Fruit fly (Drosophila melanogaster): ENCODE data around the gene eIF4E4.
A peak's percentile ranks its signal among the peaks of the same experiment; 100 is the strongest.

The eIF4E4 gene

dm6 chr3L:6705865-6706264, 40.4 kb upstream of the eIF4E4 start (continued):
- TF ChIP-seq pfk (GFP tag; optimal IDR thresholded peaks at IDR 0.05) (no peak), salm (tag; optimal IDR thresholded peaks at IDR 0.05) (peak; percentile 45), eve (GFP tag; optimal IDR thresholded peaks at IDR 0.05) (peak in 1 of 2 experiments; percentile 63), CG9727 (GFP tag; optimal IDR thresholded peaks at IDR 0.05) (peak; percentile 50), CG30403 (GFP tag; optimal IDR thresholded peaks at IDR 0.05) (peak; percentile 59), Trl (optimal IDR thresholded peaks at IDR 0.05) (no peak), Trl (GFP tag; optimal IDR thresholded peaks at IDR 0.05) (peak; percentile 14), CG2129 (GFP tag; IDR thresholded peaks at IDR 0.05; ENCODE audit: partially characterized antibody) (no peak), sqz (GFP tag; optimal IDR thresholded peaks at IDR 0.05) (peak; percentile 29), pan (optimal IDR thresholded peaks at IDR 0.05) (no peak), pan (GFP tag; optimal IDR thresholded peaks at IDR 0.05 in 1 of 2, IDR thresholded peaks at IDR 0.05 in 1 of 2) (peak in 1 of 2 experiments; percentile 71), repo (GFP tag; optimal IDR thresholded peaks at IDR 0.05) (no peak), MBD-R2 (GFP tag; IDR thresholded peaks at IDR 0.05) (no peak; the same call in 1 of the 2 replicates), CG31224 (GFP tag; IDR thresholded peaks at IDR 0.05) (peak; percentile 17; the same call in 1 of the 2 replicates), HLHmδ (GFP tag; optimal IDR thresholded peaks at IDR 0.05) (no peak), CG13624 (GFP tag; optimal IDR thresholded peaks at IDR 0.05) (peak; percentile 34), shn (GFP tag; optimal IDR thresholded peaks at IDR 0.05) (no peak), tap (tag; optimal IDR thresholded peaks at IDR 0.05) (peak; percentile 76), Dad (GFP tag; optimal IDR thresholded peaks at IDR 0.05) (peak; percentile 31), CG7839 (tag; optimal IDR thresholded peaks at IDR 0.05) (peak; percentile 69), CG12942 (GFP tag; optimal IDR thresholded peaks at IDR 0.05) (peak; percentile 38), Hr3 (GFP tag; optimal IDR thresholded peaks at IDR 0.05) (peak; percentile 64), Atf-2 (GFP tag; optimal IDR thresholded peaks at IDR 0.05) (no peak), trh (GFP tag; optimal IDR thresholded peaks at IDR 0.05) (peak; percentile 47), CG1233 (GFP tag; optimal IDR thresholded peaks at IDR 0.05) (peak; percentile 52), org-1 (GFP tag; optimal IDR thresholded peaks at IDR 0.05) (peak; percentile 15), CG5180 (GFP tag; optimal IDR thresholded peaks at IDR 0.05) (peak; percentile 60), H15 (GFP tag; IDR thresholded peaks at IDR 0.05) (0 out of 3 replicates have a peak, but pooled peaks have one; percentile 19), CG15601 (tag; optimal IDR thresholded peaks at IDR 0.05) (peak; percentile 50), ci (GFP tag; IDR thresholded peaks at IDR 0.05) (peak; percentile 83), Aef1 (GFP tag; IDR thresholded peaks at IDR 0.05) (peak; percentile 60; the same call in 1 of the 3 replicates), CG1024 (GFP tag; IDR thresholded peaks at IDR 0.05) (peak; percentile 66; the same call in 1 of the 2 replicates), CG4854 (GFP tag; optimal IDR thresholded peaks at IDR 0.05) (no peak), otp (GFP tag; IDR thresholded peaks at IDR 0.05) (0 out of 3 replicates have a peak, but pooled peaks have one; percentile 37), her (GFP tag; optimal IDR thresholded peaks at IDR 0.05) (no peak), CG17186 (GFP tag; optimal IDR thresholded peaks at IDR 0.05) (no peak), oc (tag; optimal IDR thresholded peaks at IDR 0.05) (peak; percentile 71), CG7963 (GFP tag; IDR thresholded peaks at IDR 0.05; ENCODE audit: partially characterized antibody) (no peak), az2 (GFP tag; optimal IDR thresholded peaks at IDR 0.05) (peak; percentile 63), kay (GFP tag; optimal IDR thresholded peaks at IDR 0.05) (no peak), CG15011 (GFP tag; optimal IDR thresholded peaks at IDR 0.05) (no peak), CG14860 (GFP tag; IDR thresholded peaks at IDR 0.05; ENCODE audit: partially characterized antibody) (no peak), fd64A (GFP tag; optimal IDR thresholded peaks at IDR 0.05) (no peak), sc (optimal IDR thresholded peaks at IDR 0.05) (no peak), sc (GFP tag; optimal IDR thresholded peaks at IDR 0.05) (peak; percentile 12), CG6813 (GFP tag; optimal IDR thresholded peaks at IDR 0.05) (peak; percentile 24), Lim3 (GFP tag; IDR thresholded peaks at IDR 0.05) (no peak), CG8944 (GFP tag; optimal IDR thresholded peaks at IDR 0.05) (peak; percentile 25), ewg (GFP tag; optimal IDR thresholded peaks at IDR 0.05) (peak; percentile 32), crp (GFP tag; optimal IDR thresholded peaks at IDR 0.05) (peak in 1 of 2 experiments; percentile 4), CG4282 (GFP tag; optimal IDR thresholded peaks at IDR 0.05) (no peak)

All from whole organism, embryonic.